Worm (Caenorhabditis elegans) whole organism, mixed stage, embryonic: Measurements from ENCODE around the gene mul-1.

Experiments used
- mep-1 ChIP-seq: fragments of 150-350 bp; optimal IDR thresholded peaks from 2 replicates; lab custom pipeline; 2017; ENCODE audit warnings: missing biosample characterization, missing genetic modification reagents, missing genetic modification characterization, inconsistent platforms
- snpc-4 ChIP-seq: fragments of 150-350 bp; optimal IDR thresholded peaks from 2 replicates; lab custom pipeline; 2014; ENCODE audit warnings: missing biosample characterization, missing genetic modification characterization
- sptf-1 ChIP-seq: sonication (generic microtip); optimal IDR thresholded peaks from 2 replicates; lab custom pipeline; 2017; ENCODE audit warnings: mild to moderate bottlenecking, missing genetic modification characterization, moderate library complexity, missing compliant biosample characterization

ce11 chrIV:4150138-4150537 is 27.2 kb upstream of the mul-1 start:
- TF ChIP-seq sptf-1, result no peak
- TF ChIP-seq mep-1 (tag; lab: Kevin White, UChicago), result no peak
- TF ChIP-seq snpc-4, result no peak
